Fruit fly (Drosophila melanogaster) whole organism, embryonic: ENCODE results near the gene CG13690.

Source experiments
- BtbVII ChIP-seq: fragments of 200-800 bp; sonication (Bioruptor generic); optimal IDR thresholded peaks from 3 replicates; lab custom pipeline; 2017; ENCODE audit warnings: missing biosample characterization, mild to moderate bottlenecking, missing genetic modification characterization
- C15 ChIP-seq: fragments of 200-800 bp; sonication (Bioruptor generic); IDR thresholded peaks from 3 replicates; pipeline ENCODE4 v1.3.6; 2022; ENCODE audit warnings: missing biosample characterization, missing genetic modification characterization
- CG10267 ChIP-seq: fragments of 200-800 bp; sonication (Bioruptor generic); optimal IDR thresholded peaks from 2 replicates; lab custom pipeline; 2018; ENCODE audit warnings: missing biosample characterization, mild to moderate bottlenecking, missing genetic modification characterization, moderate library complexity
- CG10979 ChIP-seq: fragments of 200-800 bp; sonication (Bioruptor generic); optimal IDR thresholded peaks from 2 replicates; lab custom pipeline; 2018; ENCODE audit warnings: missing biosample characterization, mild to moderate bottlenecking, missing genetic modification characterization, moderate library complexity
- CG1233 ChIP-seq: fragments of 200-800 bp; sonication (Bioruptor generic); optimal IDR thresholded peaks from 4 replicates; lab custom pipeline; 2018; ENCODE audit warnings: missing biosample characterization, mild to moderate bottlenecking, missing genetic modification characterization
- CG12659 ChIP-seq: fragments of 200-800 bp; sonication (Bioruptor generic); optimal IDR thresholded peaks from 3 replicates; lab custom pipeline; 2017; ENCODE audit warnings: mild to moderate bottlenecking, missing biosample characterization, missing genetic modification reagents, missing genetic modification characterization
- CG12769 ChIP-seq: fragments of 200-800 bp; sonication (Bioruptor generic); optimal IDR thresholded peaks from 2 replicates; lab custom pipeline; 2019; ENCODE audit warnings: missing biosample characterization, mild to moderate bottlenecking, missing genetic modification characterization, moderate library complexity
- CG14014 ChIP-seq: fragments of 200-800 bp; sonication (Bioruptor generic); IDR thresholded peaks from 2 replicates; pipeline ENCODE4 v1.3.6; 2022; ENCODE audit warnings: missing biosample characterization, missing genetic modification characterization
- CG14710 ChIP-seq: fragments of 200-800 bp; sonication (Bioruptor generic); optimal IDR thresholded peaks from 3 replicates; lab custom pipeline; 2019; ENCODE audit warnings: missing biosample characterization, mild to moderate bottlenecking, missing genetic modification characterization, moderate library complexity
- CG15601 ChIP-seq: fragments of 200-800 bp; sonication (Bioruptor generic); optimal IDR thresholded peaks from 3 replicates; lab custom pipeline; 2019; ENCODE audit warnings: missing biosample characterization, mild to moderate bottlenecking, missing genetic modification characterization, moderate library complexity
- CG17385 ChIP-seq: fragments of 200-800 bp; sonication (Bioruptor generic); optimal IDR thresholded peaks from 3 replicates; lab custom pipeline; 2018; ENCODE audit warnings: missing biosample characterization, mild to moderate bottlenecking, missing genetic modification characterization
- CG17568 ChIP-seq: fragments of 200-800 bp; sonication (Bioruptor generic); optimal IDR thresholded peaks from 2 replicates; lab custom pipeline; 2018; ENCODE audit warnings: missing biosample characterization, mild to moderate bottlenecking, missing genetic modification characterization, moderate library complexity
- CG1792 ChIP-seq: fragments of 200-800 bp; sonication (Bioruptor generic); optimal IDR thresholded peaks from 2 replicates; lab custom pipeline; 2016; ENCODE audit warnings: missing biosample characterization, missing genetic modification characterization
- CG18619 ChIP-seq: fragments of 200-800 bp; sonication (Bioruptor generic); optimal IDR thresholded peaks from 3 replicates; lab custom pipeline; 2017; ENCODE audit warnings: missing biosample characterization, mild to moderate bottlenecking, missing genetic modification characterization
- CG31224 ChIP-seq: fragments of 200-800 bp; sonication (Bioruptor generic); IDR thresholded peaks from 2 replicates; pipeline ENCODE4 v1.3.6; 2022; ENCODE audit warnings: missing biosample characterization, missing genetic modification characterization
- CG31388 ChIP-seq: fragments of 200-800 bp; sonication (Bioruptor generic); optimal IDR thresholded peaks from 2 replicates; lab custom pipeline; 2016; ENCODE audit warnings: missing biosample characterization, missing genetic modification characterization
- CG4328 ChIP-seq: fragments of 200-800 bp; sonication (Bioruptor generic); optimal IDR thresholded peaks from 3 replicates; lab custom pipeline; 2017; ENCODE audit warnings: missing biosample characterization, missing genetic modification reagents, missing genetic modification characterization
- CG4404 ChIP-seq: fragments of 200-800 bp; sonication (Bioruptor generic); IDR thresholded peaks from 2 replicates; pipeline ENCODE4 v1.3.6; 2022; ENCODE audit warnings: missing biosample characterization, missing genetic modification characterization
- CG7556 ChIP-seq: fragments of 200-800 bp; sonication (Bioruptor generic); optimal IDR thresholded peaks from 2 replicates; lab custom pipeline; 2017; ENCODE audit warnings: missing biosample characterization, mild to moderate bottlenecking, missing genetic modification characterization
- CG8944 ChIP-seq: fragments of 200-800 bp; sonication (Bioruptor generic); optimal IDR thresholded peaks from 3 replicates; lab custom pipeline; 2016; ENCODE audit warnings: missing biosample characterization, missing genetic modification characterization
- CTCF ChIP-seq: fragments of 200-800 bp; sonication (Bioruptor generic); optimal IDR thresholded peaks from 2 replicates; lab custom pipeline; 2017; ENCODE audit warnings: missing biosample characterization, mild to moderate bottlenecking, missing genetic modification characterization, moderate library complexity
- Camta ChIP-seq: fragments of 200-800 bp; sonication (Bioruptor generic); optimal IDR thresholded peaks from 2 replicates; lab custom pipeline; 2016; ENCODE audit warnings: missing biosample characterization, missing genetic modification characterization
- Deaf1 ChIP-seq: fragments of 200-800 bp; optimal IDR thresholded peaks from 3 replicates; lab custom pipeline; 2019; ENCODE audit warnings: missing biosample characterization, mild to moderate bottlenecking, missing genetic modification characterization, moderate library complexity
- Ets65A ChIP-seq: fragments of 200-800 bp; sonication (Bioruptor generic); peaks from one replicate; lab custom pipeline; 2016; ENCODE audit warnings: missing biosample characterization, missing genetic modification characterization
- Fer3 ChIP-seq: fragments of 200-800 bp; sonication (Bioruptor generic); optimal IDR thresholded peaks from 2 replicates; lab custom pipeline; 2018; ENCODE audit warnings: missing biosample characterization, mild to moderate bottlenecking, missing genetic modification characterization, moderate library complexity
- H2.0 ChIP-seq: fragments of 200-800 bp; sonication (Bioruptor generic); IDR thresholded peaks from 2 replicates; pipeline ENCODE4 v1.3.6; 2022; ENCODE audit warnings: missing biosample characterization, missing genetic modification characterization
- Lpt ChIP-seq: fragments of >200 bp; optimal IDR thresholded peaks from 2 replicates; lab custom pipeline; 2018; ENCODE audit warnings: missing biosample characterization, missing genetic modification characterization
- MBD-R2 ChIP-seq: fragments of 200-800 bp; sonication (Bioruptor generic); IDR thresholded peaks from 2 replicates; pipeline ENCODE4 v1.3.6; 2022; ENCODE audit warnings: missing biosample characterization, missing genetic modification characterization
- MESR4 ChIP-seq: fragments of 200-800 bp; sonication (Bioruptor generic); optimal IDR thresholded peaks from 2 replicates; lab custom pipeline; 2018; ENCODE audit warnings: missing biosample characterization, mild to moderate bottlenecking, missing genetic modification characterization, moderate library complexity
- Ptx1 ChIP-seq: fragments of 200-800 bp; sonication (Bioruptor generic); IDR thresholded peaks from 2 replicates; pipeline ENCODE4 v1.3.6; 2022; ENCODE audit warnings: missing biosample characterization, missing genetic modification characterization
- Sox102F ChIP-seq: fragments of 200-800 bp; sonication (Bioruptor generic); optimal IDR thresholded peaks from 2 replicates; lab custom pipeline; 2018; ENCODE audit warnings: missing biosample characterization, mild to moderate bottlenecking, missing genetic modification characterization, moderate library complexity
- br ChIP-seq: fragments of >200 bp; optimal IDR thresholded peaks from 2 replicates; lab custom pipeline; 2017
- caup ChIP-seq: fragments of 200-800 bp; sonication (Bioruptor generic); optimal IDR thresholded peaks from 3 replicates; lab custom pipeline; 2017; ENCODE audit warnings: missing biosample characterization, mild to moderate bottlenecking, missing genetic modification characterization, moderate library complexity; ENCODE audit not compliant: severe bottlenecking
- da ChIP-seq: fragments of 200-800 bp; sonication (Bioruptor generic); optimal IDR thresholded peaks from 2 replicates; lab custom pipeline; 2016; ENCODE audit warnings: missing biosample characterization, missing genetic modification characterization
- emc ChIP-seq: fragments of 200-800 bp; sonication (Bioruptor generic); optimal IDR thresholded peaks from 2 replicates; lab custom pipeline; 2016; ENCODE audit warnings: missing biosample characterization, missing genetic modification characterization
- en ChIP-seq: fragments of 200-800 bp; sonication (Bioruptor generic); optimal IDR thresholded peaks from 2 replicates; lab custom pipeline; 2016; ENCODE audit warnings: missing biosample characterization, missing genetic modification characterization
- eyg ChIP-seq: fragments of 200-800 bp; sonication (Bioruptor generic); optimal IDR thresholded peaks from 3 replicates; lab custom pipeline; 2016; ENCODE audit warnings: missing biosample characterization, missing genetic modification characterization
- fru ChIP-seq: fragments of >200 bp; optimal IDR thresholded peaks from 2 replicates; lab custom pipeline; 2017
- fu2 ChIP-seq: fragments of 200-800 bp; sonication (Bioruptor generic); optimal IDR thresholded peaks from 2 replicates; lab custom pipeline; 2016; ENCODE audit warnings: missing biosample characterization, missing genetic modification characterization
- hb ChIP-seq: fragments of 200-800 bp; sonication (Bioruptor generic); IDR thresholded peaks from 3 replicates; pipeline ENCODE4 v1.3.6; 2022; ENCODE audit warnings: missing biosample characterization, missing genetic modification characterization; ENCODE audit not compliant: partially characterized antibody
- row ChIP-seq: fragments of 200-800 bp; sonication (Bioruptor generic); IDR thresholded peaks from 3 replicates; pipeline ENCODE4 v1.3.6; 2022; ENCODE audit warnings: missing biosample characterization, missing genetic modification characterization
- slou ChIP-seq: fragments of 200-800 bp; sonication (Bioruptor generic); optimal IDR thresholded peaks from 3 replicates; lab custom pipeline; 2016; ENCODE audit warnings: missing biosample characterization, missing genetic modification characterization
- slp2 ChIP-seq: fragments of 200-800 bp; sonication (Bioruptor generic); optimal IDR thresholded peaks from 2 replicates; lab custom pipeline; 2016; ENCODE audit warnings: missing biosample characterization, missing genetic modification characterization
- so ChIP-seq: fragments of 200-800 bp; sonication (Bioruptor generic); IDR thresholded peaks from 3 replicates; pipeline ENCODE4 v1.3.6; 2022; ENCODE audit warnings: missing biosample characterization, missing genetic modification characterization
- tap ChIP-seq: fragments of 200-800 bp; optimal IDR thresholded peaks from 3 replicates; lab custom pipeline; 2019; ENCODE audit warnings: missing biosample characterization, mild to moderate bottlenecking, missing genetic modification characterization, moderate library complexity
- trem ChIP-seq: fragments of 200-800 bp; optimal IDR thresholded peaks from 3 replicates; lab custom pipeline; 2019; ENCODE audit warnings: missing biosample characterization, mild to moderate bottlenecking, missing genetic modification characterization, moderate library complexity
- ttk ChIP-seq: fragments of 200-800 bp; sonication (Bioruptor generic); IDR thresholded peaks from 2 replicates; pipeline ENCODE4 v2.1.2; 2022; ENCODE audit warnings: missing biosample characterization, missing genetic modification characterization
- twi ChIP-seq: fragments of 200-800 bp; optimal IDR thresholded peaks from 2 replicates; lab custom pipeline; 2019; ENCODE audit warnings: missing biosample characterization, mild to moderate bottlenecking, missing genetic modification characterization, moderate library complexity
- unpg ChIP-seq: fragments of 200-800 bp; sonication (Bioruptor generic); optimal IDR thresholded peaks from 3 replicates; lab custom pipeline; 2018; ENCODE audit warnings: missing biosample characterization, mild to moderate bottlenecking, missing genetic modification characterization, moderate library complexity
- wor ChIP-seq: fragments of 200-800 bp; sonication (Bioruptor generic); IDR thresholded peaks from 2 replicates; pipeline ENCODE4 v1.3.6; 2022; ENCODE audit warnings: missing biosample characterization, missing genetic modification characterization
- zfh1 ChIP-seq: fragments of 200-800 bp; sonication (Bioruptor generic); IDR thresholded peaks from 3 replicates; pipeline ENCODE4 v1.3.6; 2022; ENCODE audit warnings: missing biosample characterization, missing genetic modification characterization

Gene CG13690

DNA sequence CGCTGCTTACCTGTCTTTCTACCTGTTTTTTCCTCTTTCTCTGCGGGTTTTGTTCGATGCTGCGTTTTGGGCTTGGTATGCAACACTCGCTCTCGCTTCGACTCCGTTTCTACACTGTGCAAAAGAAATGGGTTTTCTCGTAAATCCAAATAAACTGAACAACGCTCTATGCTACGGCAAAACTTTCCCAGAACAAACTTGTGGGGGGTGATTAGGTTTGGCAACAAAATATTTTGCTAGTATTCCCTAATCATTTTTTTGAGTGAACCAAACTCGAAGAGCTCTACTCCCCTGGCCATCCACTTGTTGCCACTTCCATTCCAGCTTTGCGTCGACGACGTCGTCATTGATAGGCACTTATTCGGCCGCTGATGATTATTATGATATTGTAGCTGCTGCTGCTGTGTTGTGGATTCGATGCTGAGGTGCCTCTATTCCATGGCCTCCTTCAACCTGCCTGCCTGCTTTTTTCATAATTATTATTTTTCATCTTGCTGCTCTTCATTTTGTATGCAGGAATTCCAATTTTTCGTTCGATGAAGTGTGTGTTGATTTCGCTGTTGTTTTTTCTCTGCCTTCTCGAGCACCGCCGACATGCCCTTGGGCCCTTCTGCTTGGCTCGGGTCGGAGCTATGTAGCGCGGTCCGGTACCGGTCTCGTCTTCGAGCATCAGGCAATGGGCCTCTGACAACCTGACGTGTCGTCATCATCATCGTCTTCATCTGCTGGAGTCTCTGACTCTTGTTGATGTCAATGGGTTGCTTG, 22.7 kb upstream of the CG13690 start (continued):
- peak; percentile 19 for TF ChIP-seq eyg
- TF ChIP-seq CG12659 (GFP tag; lab: Kevin White, UChicago), result peak; percentile 64
- TF ChIP-seq CG4328 (GFP tag; lab: Kevin White, UChicago), result no peak
- TF ChIP-seq CG7556 (GFP tag; lab: Kevin White, UChicago), result peak; percentile 75
- peak; percentile 27 for TF ChIP-seq BtbVII (GFP tag; lab: Kevin White, UChicago)
- peak; percentile 87 for TF ChIP-seq ttk (GFP tag; lab: Robert Waterston, UW)
- peak; percentile 91 for TF ChIP-seq CG10979 (tag; lab: Kevin White, UChicago)
- TF ChIP-seq Deaf1 (tag; lab: Kevin White, UChicago), result peak; percentile 24
- TF ChIP-seq MESR4 (GFP tag; lab: Kevin White, UChicago), result peak; percentile 24
- peak; percentile 81 for TF ChIP-seq CG10267 (tag; lab: Kevin White, UChicago)
- peak; percentile 75 for TF ChIP-seq CG17385 (GFP tag; lab: Kevin White, UChicago)
- peak; percentile 53 for TF ChIP-seq emc (GFP tag; lab: Kevin White, UChicago)
- peak; percentile 82 for TF ChIP-seq Camta
- TF ChIP-seq unpg (GFP tag; lab: Kevin White, UChicago), result no peak
- peak; percentile 58 for TF ChIP-seq fu2 (GFP tag; lab: Kevin White, UChicago)
- TF ChIP-seq MBD-R2 (GFP tag; lab: Robert Waterston, UW), result peak; percentile 33; the same call in 1 of the 2 replicates
- peak; percentile 77 for TF ChIP-seq wor
- peak; percentile 79 for TF ChIP-seq tap (tag; lab: Kevin White, UChicago)
- TF ChIP-seq CG31388 (GFP tag; lab: Kevin White, UChicago), result peak; percentile 43
- TF ChIP-seq so, result peak; percentile 75; the same call in 2 of the 3 replicates
- peak; percentile 56 for TF ChIP-seq CG18619 (GFP tag; lab: Kevin White, UChicago)
- peak; percentile 57; the same call in 1 of the 2 replicates for TF ChIP-seq CG14014 (GFP tag; lab: Robert Waterston, UW)
- peak; percentile 15 for TF ChIP-seq caup (GFP tag; lab: Kevin White, UChicago)
- no peak for TF ChIP-seq fru (lab: Kevin White, UChicago)
- TF ChIP-seq Sox102F (GFP tag; lab: Kevin White, UChicago), result peak; percentile 90
- TF ChIP-seq trem (tag; lab: Kevin White, UChicago), result peak; percentile 83
- TF ChIP-seq row (GFP tag; lab: Robert Waterston, UW), result peak; percentile 83
- TF ChIP-seq br (lab: Kevin White, UChicago), result no peak
- TF ChIP-seq CG8944, result peak; percentile 87
- TF ChIP-seq da (GFP tag; lab: Kevin White, UChicago), result no peak
- peak; percentile 80 for TF ChIP-seq CG12769 (tag; lab: Kevin White, UChicago)
- peak; percentile 61 for TF ChIP-seq Fer3 (tag; lab: Kevin White, UChicago)
- TF ChIP-seq en (GFP tag; lab: Kevin White, UChicago), result peak; percentile 61
- TF ChIP-seq CG14710 (tag; lab: Kevin White, UChicago), result peak; percentile 85
- peak; percentile 69 for TF ChIP-seq CG1233 (GFP tag; lab: Kevin White, UChicago)
- TF ChIP-seq zfh1 (GFP tag; lab: Robert Waterston, UW), result peak; percentile 94
- TF ChIP-seq CG15601, result peak; percentile 83
- peak; percentile 83 for TF ChIP-seq CG4404 (GFP tag; lab: Robert Waterston, UW)
- TF ChIP-seq CG17568 (GFP tag; lab: Kevin White, UChicago), result no peak
- TF ChIP-seq twi (tag; lab: Kevin White, UChicago), result no peak
- TF ChIP-seq slou (GFP tag; lab: Kevin White, UChicago), result peak; percentile 2
- peak; percentile 46; the same call in 1 of the 2 replicates for TF ChIP-seq CG31224
- TF ChIP-seq hb (GFP tag; lab: Robert Waterston, UW), result no peak
- peak; percentile 83 for TF ChIP-seq Ptx1 (GFP tag; lab: Robert Waterston, UW)
- peak; percentile 46 for TF ChIP-seq CG1792 (GFP tag; lab: Kevin White, UChicago)
- TF ChIP-seq CTCF (GFP tag; lab: Kevin White, UChicago), result no peak
- TF ChIP-seq C15 (GFP tag; lab: Robert Waterston, UW), result no peak
- peak; percentile 97 for TF ChIP-seq Ets65A (GFP tag; lab: Kevin White, UChicago)
- no peak for TF ChIP-seq Lpt (GFP tag; lab: Kevin White, UChicago)
- TF ChIP-seq slp2, result peak; percentile 83
- peak; percentile 86 for TF ChIP-seq H2.0 (GFP tag; lab: Robert Waterston, UW)
